Worm (Caenorhabditis elegans) whole organism, L1 larva: ENCODE data around the gene Y39B6A.3.

Source experiments
- C04F5.9 ChIP-seq: sonication (generic microtip); optimal IDR thresholded peaks from 2 replicates; lab custom pipeline; 2016; ENCODE audit warnings: missing genetic modification characterization, missing compliant biosample characterization
- C16A3.4 ChIP-seq: fragments of 150-350 bp; optimal IDR thresholded peaks from 2 replicates; lab custom pipeline; 2014; ENCODE audit warnings: missing biosample characterization, missing genetic modification characterization
- F16B12.6 ChIP-seq: fragments of 150-350 bp; optimal IDR thresholded peaks from 2 replicates; lab custom pipeline; 2014; ENCODE audit warnings: missing biosample characterization, missing genetic modification characterization
- Y116A8C.19 ChIP-seq: sonication (generic microtip); optimal IDR thresholded peaks from 2 replicates; lab custom pipeline; 2016; ENCODE audit warnings: missing compliant biosample characterization, missing genetic modification characterization, borderline replicate concordance
- alr-1 ChIP-seq: fragments of 200-800 bp; sonication (Bioruptor generic); optimal IDR thresholded peaks from 2 replicates; lab custom pipeline; 2018; ENCODE audit warnings: borderline replicate concordance, mild to moderate bottlenecking, missing genetic modification characterization, missing compliant biosample characterization
- aly-2 ChIP-seq: fragments of 150-350 bp; optimal IDR thresholded peaks from 2 replicates; lab custom pipeline; 2014; ENCODE audit warnings: missing biosample characterization, missing genetic modification characterization
- blmp-1 ChIP-seq: fragments of 150-350 bp; optimal IDR thresholded peaks from 2 replicates; lab custom pipeline; 2014; ENCODE audit warnings: missing biosample characterization, missing genetic modification characterization
- ceh-82 ChIP-seq, 3 experiments: fragments of 150-350 bp in 1 of 3; sonication (generic microtip) in 2 of 3; optimal IDR thresholded peaks; 2 replicates each; lab custom pipeline; 2014 to 2017; ENCODE audit warnings: missing biosample characterization in 3 of 3, missing genetic modification characterization in 3 of 3
- ceh-90 ChIP-seq: sonication (generic microtip); optimal IDR thresholded peaks from 2 replicates; lab custom pipeline; 2016; ENCODE audit warnings: missing genetic modification characterization, missing compliant biosample characterization
- dpl-1 ChIP-seq, 3 experiments: fragments of 150-350 bp in 2 of 3; sonication (generic microtip) in 1 of 3; optimal IDR thresholded peaks; 2 replicates each; lab custom pipeline; 2014 to 2017; ENCODE audit warnings: missing biosample characterization in 3 of 3, missing genetic modification characterization in 3 of 3, missing genetic modification reagents in 3 of 3
- efl-1 ChIP-seq, 4 experiments: fragments of 150-350 bp; optimal IDR thresholded peaks in 3 of 4; peaks in 1 of 4; 1 replicate in 1 of 4; 2 replicates in 3 of 4; lab custom pipeline; 2014; ENCODE audit warnings: missing biosample characterization in 2 of 4, missing genetic modification characterization in 2 of 4, missing genetic modification reagents in 2 of 4
- egl-27 ChIP-seq, 2 experiments: fragments of 150-350 bp in 1 of 2; sonication (generic microtip); optimal IDR thresholded peaks; 3 replicates each; lab custom pipeline; 2017 to 2018; ENCODE audit warnings: missing biosample characterization in 2 of 2, missing genetic modification characterization in 2 of 2, missing genetic modification reagents in 2 of 2
- elt-2 ChIP-seq: sonication (generic microtip); optimal IDR thresholded peaks from 2 replicates; lab custom pipeline; 2016; ENCODE audit warnings: missing genetic modification characterization, mild to moderate bottlenecking, inconsistent platforms, missing compliant biosample characterization, missing genetic modification reagents
- elt-3 ChIP-seq, 6 experiments: fragments of 150-350 bp in 1 of 6; sonication (generic microtip); optimal IDR thresholded peaks; 2 replicates each; lab custom pipeline; 2017 to 2018; ENCODE audit warnings: missing biosample characterization in 6 of 6, missing genetic modification characterization in 6 of 6, inconsistent platforms in 1 of 6
- ets-5 ChIP-seq: fragments of 200-800 bp; sonication (Bioruptor generic); IDR thresholded peaks from 2 replicates; pipeline ENCODE4 v1.3.6; 2022; ENCODE audit warnings: missing genetic modification characterization, missing compliant biosample characterization
- fkh-10 ChIP-seq: sonication (generic microtip); optimal IDR thresholded peaks from 2 replicates; lab custom pipeline; 2017; ENCODE audit warnings: missing biosample characterization, missing genetic modification reagents, missing genetic modification characterization
- fkh-8 ChIP-seq: sonication (generic microtip); optimal IDR thresholded peaks from 2 replicates; lab custom pipeline; 2016; ENCODE audit warnings: mild to moderate bottlenecking, missing genetic modification characterization, missing compliant biosample characterization
- hlh-4 ChIP-seq: sonication (generic microtip); optimal IDR thresholded peaks from 2 replicates; lab custom pipeline; 2016; ENCODE audit warnings: mild to moderate bottlenecking, missing genetic modification characterization, missing compliant biosample characterization
- hpl-2 ChIP-seq: fragments of 150-350 bp; optimal IDR thresholded peaks from 2 replicates; lab custom pipeline; 2014; ENCODE audit warnings: missing biosample characterization, missing genetic modification reagents, missing genetic modification characterization
- irx-1 ChIP-seq: sonication (generic microtip); optimal IDR thresholded peaks from 2 replicates; lab custom pipeline; 2016; ENCODE audit warnings: missing genetic modification characterization, missing compliant biosample characterization
- isw-1 ChIP-seq: fragments of 200-800 bp; sonication (Bioruptor generic); IDR thresholded peaks from 2 replicates; pipeline ENCODE4 v1.3.6; 2022; ENCODE audit warnings: missing genetic modification characterization, missing compliant biosample characterization
- lin-15B ChIP-seq: fragments of 150-350 bp; sonication (generic microtip); optimal IDR thresholded peaks from 3 replicates; lab custom pipeline; 2014; ENCODE audit warnings: missing biosample characterization, missing genetic modification characterization
- lin-35 ChIP-seq, 2 experiments: fragments of 150-350 bp; optimal IDR thresholded peaks; 2 replicates each; lab custom pipeline; 2014; ENCODE audit warnings: missing biosample characterization in 2 of 2, missing genetic modification characterization in 2 of 2, missing genetic modification reagents in 2 of 2
- lin-39 ChIP-seq: fragments of 150-350 bp; optimal IDR thresholded peaks from 2 replicates; lab custom pipeline; 2014; ENCODE audit warnings: missing biosample characterization, missing genetic modification reagents, missing genetic modification characterization
- lsy-2 ChIP-seq, 2 experiments: fragments of 150-350 bp; optimal IDR thresholded peaks; 2 replicates each; lab custom pipeline; 2014; ENCODE audit warnings: missing biosample characterization in 2 of 2, missing genetic modification characterization in 2 of 2
- mep-1 ChIP-seq: fragments of 150-350 bp; optimal IDR thresholded peaks from 2 replicates; lab custom pipeline; 2014; ENCODE audit warnings: missing biosample characterization, missing genetic modification characterization
- nhr-11 ChIP-seq: fragments of 150-350 bp; optimal IDR thresholded peaks from 2 replicates; lab custom pipeline; 2014; ENCODE audit warnings: missing biosample characterization, missing genetic modification characterization
- nhr-12 ChIP-seq: sonication (generic microtip); optimal IDR thresholded peaks from 2 replicates; lab custom pipeline; 2017; ENCODE audit warnings: missing biosample characterization, missing genetic modification characterization
- nhr-19 ChIP-seq: fragments of 200-800 bp; sonication (Bioruptor generic); conservative IDR thresholded peaks from 2 replicates; pipeline ENCODE4 v1.3.6; 2022; ENCODE audit warnings: missing genetic modification characterization, missing compliant biosample characterization
- nhr-47 ChIP-seq: sonication (generic microtip); optimal IDR thresholded peaks from 2 replicates; lab custom pipeline; 2016; ENCODE audit warnings: mild to moderate bottlenecking, missing genetic modification characterization, moderate library complexity, missing compliant biosample characterization
- nhr-77 ChIP-seq: fragments of 150-350 bp; optimal IDR thresholded peaks from 2 replicates; lab custom pipeline; 2014; ENCODE audit warnings: missing biosample characterization, missing genetic modification characterization
- nhr-85 ChIP-seq: sonication (generic microtip); peaks from one replicate; lab custom pipeline; 2016; ENCODE audit warnings: missing genetic modification characterization, inconsistent platforms, missing compliant biosample characterization
- pax-3 ChIP-seq: fragments of 200-800 bp; sonication (Bioruptor generic); optimal IDR thresholded peaks from 2 replicates; lab custom pipeline; 2018; ENCODE audit warnings: mild to moderate bottlenecking, missing genetic modification characterization, moderate library complexity, missing compliant biosample characterization
- skn-1 ChIP-seq: fragments of 150-350 bp; optimal IDR thresholded peaks from 2 replicates; lab custom pipeline; 2014; ENCODE audit warnings: missing biosample characterization, missing genetic modification characterization
- snpc-4 ChIP-seq: fragments of 150-350 bp; optimal IDR thresholded peaks from 2 replicates; lab custom pipeline; 2014; ENCODE audit warnings: missing biosample characterization, missing genetic modification characterization
- snu-23 ChIP-seq: sonication (generic microtip); optimal IDR thresholded peaks from 2 replicates; lab custom pipeline; 2016; ENCODE audit warnings: missing genetic modification characterization, missing compliant biosample characterization
- swsn-7 ChIP-seq: sonication (generic microtip); optimal IDR thresholded peaks from 2 replicates; lab custom pipeline; 2016; ENCODE audit warnings: missing genetic modification characterization, missing compliant biosample characterization
- tbx-2 ChIP-seq: sonication (generic microtip); optimal IDR thresholded peaks from 2 replicates; lab custom pipeline; 2016; ENCODE audit warnings: missing genetic modification characterization, missing compliant biosample characterization
- unc-130 ChIP-seq: fragments of 150-350 bp; optimal IDR thresholded peaks from 2 replicates; lab custom pipeline; 2017; ENCODE audit warnings: missing biosample characterization, missing genetic modification characterization, inconsistent platforms
- unc-30 ChIP-seq: sonication (generic microtip); optimal IDR thresholded peaks from 2 replicates; lab custom pipeline; 2017; ENCODE audit warnings: missing biosample characterization, missing genetic modification characterization
- unc-86 ChIP-seq: sonication (generic microtip); optimal IDR thresholded peaks from 2 replicates; lab custom pipeline; 2016; ENCODE audit warnings: missing genetic modification characterization, missing compliant biosample characterization
- xbp-1 ChIP-seq: sonication (generic microtip); optimal IDR thresholded peaks from 2 replicates; lab custom pipeline; 2016; ENCODE audit warnings: missing genetic modification characterization, missing compliant biosample characterization
- zag-1 ChIP-seq: fragments of 150-350 bp; optimal IDR thresholded peaks from 2 replicates; lab custom pipeline; 2014; ENCODE audit warnings: missing biosample characterization, missing genetic modification characterization
- ztf-11 ChIP-seq, 2 experiments: sonication (generic microtip); optimal IDR thresholded peaks; 2 replicates each; lab custom pipeline; 2016 to 2017; ENCODE audit warnings: missing genetic modification characterization in 2 of 2, missing biosample characterization in 1 of 2, missing compliant biosample characterization in 1 of 2

Gene Y39B6A.3

ce11 chrV:19189963-19190597, at the start of gene Y39B6A.3, which contains the start of gene pph-5:
TSS of gene Y39B6A.3 (minus strand) at chrV:19190013.
TSS of gene pph-5 (plus strand) at chrV:19190547.
- peak; percentile 44 for TF ChIP-seq mep-1
- TF ChIP-seq nhr-11 (tag; lab: Kevin White, UChicago), result no peak
- peak; percentile 36 to 52 (median 36) for TF ChIP-seq dpl-1 (GFP tag; optimal IDR thresholded peaks at IDR 0.05; lab: Kevin White, UChicago)
- peak; percentile 21 for TF ChIP-seq blmp-1 (tag; lab: Kevin White, UChicago)
- TF ChIP-seq isw-1 (GFP tag; lab: Robert Waterston, UW), result peak; percentile 61
- TF ChIP-seq Y116A8C.19 (tag; lab: Kevin White, UChicago), result no peak
- peak; percentile 7 for TF ChIP-seq hpl-2 (GFP tag; lab: Kevin White, UChicago)
- TF ChIP-seq unc-30, result no peak
- TF ChIP-seq F16B12.6 (tag; lab: Kevin White, UChicago), result peak; percentile 1
- no peak for TF ChIP-seq unc-130 (tag; lab: Kevin White, UChicago)
- peak; percentile 18 for TF ChIP-seq C16A3.4 (tag; lab: Kevin White, UChicago)
- TF ChIP-seq efl-1 (optimal IDR thresholded peaks at IDR 0.05; lab: Kevin White, UChicago), result peak; percentile 30 to 52
- TF ChIP-seq efl-1 (GFP tag; optimal IDR thresholded peaks at IDR 0.05 in 1 of 2; lab: Kevin White, UChicago), result peak; percentile 26 to 88
- no peak for TF ChIP-seq zag-1 (tag; lab: Kevin White, UChicago)
- peak; percentile 61 for TF ChIP-seq tbx-2
- peak; percentile 46 for TF ChIP-seq snpc-4 (tag; lab: Kevin White, UChicago)
- no peak for TF ChIP-seq nhr-12
- no peak for TF ChIP-seq fkh-10 (GFP tag; lab: Kevin White, UChicago)
- peak; percentile 49 for TF ChIP-seq nhr-77
- peak; percentile 66 for TF ChIP-seq nhr-19 (GFP tag; lab: Robert Waterston, UW)
- peak; percentile 49 to 53 for TF ChIP-seq lin-35 (GFP tag; optimal IDR thresholded peaks at IDR 0.05; lab: Kevin White, UChicago)
- no peak for TF ChIP-seq C04F5.9 (tag; lab: Kevin White, UChicago)
- no peak for TF ChIP-seq elt-3 (tag; optimal IDR thresholded peaks at IDR 0.05; lab: Kevin White, UChicago)
- peak; percentile 59 for TF ChIP-seq irx-1
- peak; percentile 48 for TF ChIP-seq unc-86 (tag; lab: Kevin White, UChicago)
- TF ChIP-seq snu-23 (GFP tag; lab: Kevin White, UChicago), result peak; percentile 78
- TF ChIP-seq lin-39 (tag; lab: Kevin White, UChicago), result peak; percentile 23
- TF ChIP-seq lin-15B (tag; lab: Kevin White, UChicago), result peak; percentile 44
- no peak for TF ChIP-seq elt-2
- TF ChIP-seq ceh-82 (tag; optimal IDR thresholded peaks at IDR 0.05; lab: Kevin White, UChicago), result peak in 1 of 3 experiments; percentile 28
- peak; percentile 21 for TF ChIP-seq aly-2 (tag; lab: Kevin White, UChicago)
- TF ChIP-seq pax-3 (tag; lab: Kevin White, UChicago), result peak; percentile 38
- peak; percentile 81 for TF ChIP-seq nhr-47 (tag; lab: Kevin White, UChicago)
- peak; percentile 70 for TF ChIP-seq xbp-1 (tag; lab: Kevin White, UChicago)
- peak; percentile 65 for TF ChIP-seq fkh-8 (tag; lab: Kevin White, UChicago)
- peak; percentile 42 to 73 for TF ChIP-seq lsy-2 (tag; optimal IDR thresholded peaks at IDR 0.05; lab: Kevin White, UChicago)
- peak; percentile 63 for TF ChIP-seq nhr-85 (tag; lab: Kevin White, UChicago)
- peak; percentile 9 for TF ChIP-seq skn-1 (tag; lab: Kevin White, UChicago)
- peak; percentile 56 for TF ChIP-seq swsn-7 (tag; lab: Kevin White, UChicago)
- no peak for TF ChIP-seq ztf-11 (tag; optimal IDR thresholded peaks at IDR 0.05; lab: Kevin White, UChicago)

- no peak for TF ChIP-seq alr-1 (tag; lab: Kevin White, UChicago)
- TF ChIP-seq ets-5 (GFP tag; lab: Robert Waterston, UW), result no peak
- no peak for TF ChIP-seq hlh-4
- no peak for TF ChIP-seq swsn-7 (tag; lab: Kevin White, UChicago)
- no peak for TF ChIP-seq egl-27 (tag; optimal IDR thresholded peaks at IDR 0.05; lab: Kevin White, UChicago)
- TF ChIP-seq ceh-90 (tag; lab: Kevin White, UChicago), result no peak
These were observed 47.4 kb upstream of the Y39B6A.3 start, which contains the start of gene fbxb-2 for ce11 chrV:19237204-19237603. TSS of gene fbxb-2 (minus strand) at chrV:19237304.
